Worm (Caenorhabditis elegans): ENCODE measurements around the gene rbbp-5.

rbbp-5 gene

ce11 chrII:6115283-6115682, 17.7 kb downstream of the rbbp-5 start:
- TF ChIP-seq nhr-11 (tag; optimal IDR thresholded peaks at IDR 0.05) (no peak), unc-62 (GFP tag; optimal IDR thresholded peaks at IDR 0.05 in 1 of 2) (peak in 1 of 2 experiments; percentile 81), unc-62 (tag; optimal IDR thresholded peaks at IDR 0.05) (no peak)

DNA sequence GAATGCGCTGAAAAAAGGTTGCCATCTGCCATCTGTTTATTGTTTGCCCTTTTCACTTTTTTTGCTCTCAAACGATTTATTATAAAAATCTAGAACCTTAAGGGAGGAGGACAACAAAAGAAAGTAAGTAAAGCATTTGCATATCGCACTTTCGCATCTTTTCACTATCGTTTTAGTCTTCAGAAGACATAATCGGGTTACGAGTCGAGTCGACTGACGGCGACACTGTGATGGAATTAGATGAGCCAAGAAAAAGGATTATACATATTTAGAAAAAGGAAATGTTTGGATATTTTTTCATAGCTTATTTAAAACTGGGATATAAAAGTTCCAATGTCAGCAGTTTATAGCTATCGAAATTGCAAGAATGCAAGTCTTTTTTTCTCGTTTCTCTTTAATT, 19.1 kb downstream of the rbbp-5 start:
- TF ChIP-seq hmg-1.1 (GFP tag; IDR thresholded peaks at IDR 0.05) (no peak), aha-1 (tag) (peak; percentile 88)

DNA sequence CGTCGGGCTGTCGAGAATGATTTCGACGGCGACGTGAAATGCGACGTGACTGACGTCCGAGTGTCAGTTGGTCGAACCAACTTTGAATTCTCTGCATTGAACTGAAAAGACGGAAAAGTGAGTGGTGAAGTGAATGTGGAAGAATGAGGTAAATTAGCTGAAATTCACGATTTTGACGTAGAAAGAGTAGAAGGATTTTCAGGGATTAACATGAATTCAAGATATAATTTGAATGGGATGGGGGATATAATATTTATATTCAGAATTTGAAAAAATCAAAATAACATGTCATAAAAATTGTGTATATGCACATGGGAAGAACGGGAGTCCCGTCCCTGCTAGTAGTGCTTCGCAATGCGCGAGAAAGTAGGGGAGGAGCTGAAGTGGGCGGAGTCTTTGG, 20.5 kb downstream of the rbbp-5 start, which contains the start of gene C29H12.6:
Gene C29H12.6 (minus strand): TSS at position 101 of the 400 bp plus-strand sequence.
- TF ChIP-seq F26F4.8 (GFP tag; conservative IDR thresholded peaks at IDR 0.05) (no peak), tag-97 (GFP tag; IDR thresholded peaks at IDR 0.05) (no peak), zip-2 (tag; optimal IDR thresholded peaks at IDR 0.05) (no peak), unc-62 (GFP tag; optimal IDR thresholded peaks at IDR 0.05 in 1 of 2) (no peak), unc-62 (tag; optimal IDR thresholded peaks at IDR 0.05) (no peak), nhr-111 (GFP tag; optimal IDR thresholded peaks at IDR 0.05) (no peak), ctbp-1 (GFP tag; IDR thresholded peaks at IDR 0.05) (no peak), ZK546.5 (tag; optimal IDR thresholded peaks at IDR 0.05) (no peak), daf-16 (GFP tag; optimal IDR thresholded peaks at IDR 0.05) (no peak), daf-16 (tag; optimal IDR thresholded peaks at IDR 0.05) (no peak), spr-1 (tag; optimal IDR thresholded peaks at IDR 0.05) (no peak), dmd-8 (GFP tag; IDR thresholded peaks at IDR 0.05) (no peak), ama-1 (optimal IDR thresholded peaks at IDR 0.05) (no peak), zag-1 (tag; optimal IDR thresholded peaks at IDR 0.05) (no peak), daf-19 (GFP tag; conservative IDR thresholded peaks at IDR 0.05) (no peak), php-3 (GFP tag; IDR thresholded peaks at IDR 0.05) (no peak), lin-13 (GFP tag; optimal IDR thresholded peaks at IDR 0.05) (no peak), ceh-82 (tag; optimal IDR thresholded peaks at IDR 0.05) (no peak), dve-1 (tag; optimal IDR thresholded peaks at IDR 0.05; ENCODE audit: insufficient read depth) (no peak)

ce11 chrII:6120548-6120947, 22.9 kb downstream of the rbbp-5 start:
- TF ChIP-seq mdl-1 (tag; optimal IDR thresholded peaks at IDR 0.05) (no peak), hlh-30 (tag; optimal IDR thresholded peaks at IDR 0.05; ENCODE audit: insufficient read depth) (no peak), ZK337.2 (GFP tag; IDR thresholded peaks at IDR 0.05) (no peak), nhr-102 (tag; optimal IDR thresholded peaks at IDR 0.05) (no peak), aly-2 (tag; optimal IDR thresholded peaks at IDR 0.05) (no peak), nhr-76 (tag; optimal IDR thresholded peaks at IDR 0.05) (no peak)

ce11 chrII:6122641-6123424, 25.2 kb downstream of the rbbp-5 start:
- TF ChIP-seq lin-29 (GFP tag; IDR thresholded peaks at IDR 0.05): no peak
- peak in 1 of 2 experiments; percentile 59 for TF ChIP-seq lsy-2 (tag; optimal IDR thresholded peaks at IDR 0.05)
- no peak for TF ChIP-seq daf-19 (GFP tag; conservative IDR thresholded peaks at IDR 0.05)
- peak; percentile 16 for TF ChIP-seq nhr-28 (tag; optimal IDR thresholded peaks at IDR 0.05)
- TF ChIP-seq php-3 (GFP tag; IDR thresholded peaks at IDR 0.05): peak; percentile 75
- no peak for TF ChIP-seq dve-1 (tag; optimal IDR thresholded peaks at IDR 0.05; ENCODE audit: insufficient read depth)
- TF ChIP-seq hlh-11 (tag; optimal IDR thresholded peaks at IDR 0.05): peak; percentile 45
- TF ChIP-seq ZK546.5 (tag; optimal IDR thresholded peaks at IDR 0.05): no peak
- TF ChIP-seq daf-12 (tag; optimal IDR thresholded peaks at IDR 0.05): no peak
- no peak for TF ChIP-seq ztf-7 (tag; optimal IDR thresholded peaks at IDR 0.05)
- no peak for TF ChIP-seq fos-1 (tag; optimal IDR thresholded peaks at IDR 0.05)
- no peak for TF ChIP-seq zfp-3 (GFP tag; conservative IDR thresholded peaks at IDR 0.05)
- TF ChIP-seq mes-2 (tag; optimal IDR thresholded peaks at IDR 0.05; ENCODE audit: poor library complexity, severe bottlenecking): peak; percentile 35
- no peak for TF ChIP-seq nhr-76 (tag; optimal IDR thresholded peaks at IDR 0.05)
- TF ChIP-seq pqm-1 (tag; optimal IDR thresholded peaks at IDR 0.05): peak; percentile 90
- no peak for TF ChIP-seq tag-97 (GFP tag; IDR thresholded peaks at IDR 0.05)
- no peak for TF ChIP-seq ceh-44 (GFP tag; IDR thresholded peaks at IDR 0.05)
- TF ChIP-seq dpl-1 (GFP tag; optimal IDR thresholded peaks at IDR 0.05): peak; percentile 13
- no peak for TF ChIP-seq sdz-12 (GFP tag; optimal IDR thresholded peaks at IDR 0.05)
- TF ChIP-seq vab-7 (GFP tag; IDR thresholded peaks at IDR 0.05): no peak
- TF ChIP-seq daf-16 (GFP tag; optimal IDR thresholded peaks at IDR 0.05): no peak
- TF ChIP-seq daf-16 (tag; optimal IDR thresholded peaks at IDR 0.05): peak; percentile 43
- TF ChIP-seq mxl-3 (GFP tag; optimal IDR thresholded peaks at IDR 0.05): no peak
- peak; percentile 94 for TF ChIP-seq lin-38 (GFP tag; IDR thresholded peaks at IDR 0.05)
- TF ChIP-seq nhr-102 (tag; optimal IDR thresholded peaks at IDR 0.05): no peak
